Fruit fly (Drosophila melanogaster): ENCODE data around the gene Dora.

dm6 chrX:18929430-18929829, 65.7 kb downstream of the Dora start:
- peak; percentile 25 for TF ChIP-seq Met (GFP tag; optimal IDR thresholded peaks at IDR 0.05)
- peak; percentile 58 for TF ChIP-seq OdsH (GFP tag; optimal IDR thresholded peaks at IDR 0.05)
- TF ChIP-seq Ets96B (tag; optimal IDR thresholded peaks at IDR 0.05) = peak; percentile 59
- TF ChIP-seq Lpt (GFP tag; optimal IDR thresholded peaks at IDR 0.05) = no peak
- TF ChIP-seq CG6163 (GFP tag; IDR thresholded peaks at IDR 0.05) = no peak
